Comparison of ENCODE assay signal across 1 fruit fly cellular context in genomic region chr3L:1488592-1489183, dm6.
TF ChIP-seq lines count a peak whose summit lies in the region.

No protein-coding gene starts in this region.

TF ChIP-seq in whole organism, embryonic, 481 proteins besides CTCF, POLR2A, EP300 and RAD21 (continued from another document and continues in another):
- TF ChIP-seq mld (GFP tag; IDR thresholded peaks at IDR 0.05; lab: Robert Waterston, UW; ENCODE audit: partially characterized antibody) (peak; percentile 77; the same call in 2 of the 3 replicates), Taf1 (GFP tag; IDR thresholded peaks at IDR 0.05; lab: Robert Waterston, UW) (no peak), E2f1 (GFP tag; IDR thresholded peaks at IDR 0.05; lab: Robert Waterston, UW) (no peak), CG6791 (GFP tag; IDR thresholded peaks at IDR 0.05; lab: Robert Waterston, UW; ENCODE audit: partially characterized antibody) (peak; percentile 84), crol (GFP tag; IDR thresholded peaks at IDR 0.05; lab: Robert Waterston, UW) (no peak), sug (tag; optimal IDR thresholded peaks at IDR 0.05; lab: Kevin White, UChicago) (peak; percentile 76), fru (optimal IDR thresholded peaks at IDR 0.05; lab: Kevin White, UChicago) (no peak), CG8089 (GFP tag; optimal IDR thresholded peaks at IDR 0.05; lab: Kevin White, UChicago) (no peak), tna (GFP tag; IDR thresholded peaks at IDR 0.05; lab: Robert Waterston, UW; ENCODE audit: partially characterized antibody) (peak; percentile 70), CG10209 (GFP tag; optimal IDR thresholded peaks at IDR 0.05; lab: Kevin White, UChicago) (no peak), fd102C (GFP tag; optimal IDR thresholded peaks at IDR 0.05; lab: Kevin White, UChicago) (no peak), CG13287 (GFP tag; IDR thresholded peaks at IDR 0.05; lab: Robert Waterston, UW; ENCODE audit: partially characterized antibody) (peak; percentile 69), da (GFP tag; optimal IDR thresholded peaks at IDR 0.05; lab: Kevin White, UChicago) (no peak), Atf-2 (GFP tag; optimal IDR thresholded peaks at IDR 0.05; lab: Kevin White, UChicago) (no peak), hbn (GFP tag; IDR thresholded peaks at IDR 0.05; lab: Robert Waterston, UW; ENCODE audit: partially characterized antibody) (peak; percentile 59), CG10565 (GFP tag; optimal IDR thresholded peaks at IDR 0.05; lab: Kevin White, UChicago) (no peak), ash1 (GFP tag; optimal IDR thresholded peaks at IDR 0.05; lab: Kevin White, UChicago) (no peak), corto (GFP tag; optimal IDR thresholded peaks at IDR 0.05; lab: Kevin White, UChicago) (no peak), CG18476 (GFP tag; optimal IDR thresholded peaks at IDR 0.05; lab: Kevin White, UChicago) (no peak), wek (GFP tag; optimal IDR thresholded peaks at IDR 0.05; lab: Kevin White, UChicago) (no peak), HLH3B (GFP tag; IDR thresholded peaks at IDR 0.05; lab: Robert Waterston, UW) (no peak), CG6175 (GFP tag; IDR thresholded peaks at IDR 0.05; lab: Robert Waterston, UW) (no peak), croc (GFP tag; conservative IDR thresholded peaks at IDR 0.05; lab: Robert Waterston, UW) (no peak), Scr (GFP tag; IDR thresholded peaks at IDR 0.05; lab: Robert Waterston, UW; ENCODE audit: partially characterized antibody) (peak; percentile 61), crp (GFP tag; optimal IDR thresholded peaks at IDR 0.05; lab: Kevin White, UChicago) (no peak), sr (GFP tag; IDR thresholded peaks at IDR 0.05; lab: Robert Waterston, UW) (no peak), sisA (GFP tag; IDR thresholded peaks at IDR 0.05; lab: Robert Waterston, UW) (no peak), CG34376 (GFP tag; optimal IDR thresholded peaks at IDR 0.05; lab: Kevin White, UChicago) (peak; percentile 34), CG4854 (GFP tag; optimal IDR thresholded peaks at IDR 0.05; lab: Kevin White, UChicago) (no peak), unpg (GFP tag; optimal IDR thresholded peaks at IDR 0.05; lab: Kevin White, UChicago) (peak; percentile 1), Atf6 (GFP tag; IDR thresholded peaks at IDR 0.05; lab: Robert Waterston, UW) (no peak), CG9727 (GFP tag; optimal IDR thresholded peaks at IDR 0.05; lab: Kevin White, UChicago) (no peak), CG17912 (GFP tag; optimal IDR thresholded peaks at IDR 0.05; lab: Kevin White, UChicago) (no peak), CG9215 (GFP tag; IDR thresholded peaks at IDR 0.05; lab: Robert Waterston, UW) (no peak), mirr (GFP tag; optimal IDR thresholded peaks at IDR 0.05; lab: Kevin White, UChicago) (no peak), CG3838 (GFP tag; optimal IDR thresholded peaks at IDR 0.05; lab: Kevin White, UChicago) (no peak), CG11456 (GFP tag; IDR thresholded peaks at IDR 0.05; lab: Robert Waterston, UW) (no peak), Max (GFP tag; optimal IDR thresholded peaks at IDR 0.05; lab: Kevin White, UChicago) (no peak), Jarid2 (GFP tag; optimal IDR thresholded peaks at IDR 0.05; lab: Kevin White, UChicago) (no peak), ac (GFP tag; optimal IDR thresholded peaks at IDR 0.05; lab: Kevin White, UChicago) (no peak), CG10462 (GFP tag; optimal IDR thresholded peaks at IDR 0.05; lab: Kevin White, UChicago) (no peak), CG6689 (GFP tag; IDR thresholded peaks at IDR 0.05; lab: Robert Waterston, UW) (no peak), her (GFP tag; optimal IDR thresholded peaks at IDR 0.05; lab: Kevin White, UChicago) (no peak), Hr3 (GFP tag; optimal IDR thresholded peaks at IDR 0.05; lab: Kevin White, UChicago) (no peak), CG17802 (tag; optimal IDR thresholded peaks at IDR 0.05; lab: Kevin White, UChicago) (no peak), pros (GFP tag; optimal IDR thresholded peaks at IDR 0.05; lab: Kevin White, UChicago) (peak; percentile 100), CG15269 (tag; optimal IDR thresholded peaks at IDR 0.05; lab: Kevin White, UChicago) (peak; percentile 12), nau (GFP tag; optimal IDR thresholded peaks at IDR 0.05; lab: Kevin White, UChicago) (no peak), dm (GFP tag; optimal IDR thresholded peaks at IDR 0.05; lab: Kevin White, UChicago) (no peak), CG13424 (tag; optimal IDR thresholded peaks at IDR 0.05; lab: Kevin White, UChicago) (no peak), Doc3 (GFP tag; IDR thresholded peaks at IDR 0.05; lab: Robert Waterston, UW; ENCODE audit: partially characterized antibody) (0 out of 3 replicates have a peak, but pooled peaks have one; percentile 43), az2 (GFP tag; optimal IDR thresholded peaks at IDR 0.05; lab: Kevin White, UChicago) (no peak), rib (GFP tag; IDR thresholded peaks at IDR 0.05; lab: Robert Waterston, UW) (no peak), Bgb (GFP tag; IDR thresholded peaks at IDR 0.05; lab: Robert Waterston, UW; ENCODE audit: partially characterized antibody) (peak; percentile 83), Awh (GFP tag; IDR thresholded peaks at IDR 0.05; lab: Robert Waterston, UW) (no peak), Mes4 (GFP tag; optimal IDR thresholded peaks at IDR 0.05; lab: Kevin White, UChicago) (no peak), CG13775 (GFP tag; optimal IDR thresholded peaks at IDR 0.05; lab: Kevin White, UChicago) (no peak), CG12659 (GFP tag; optimal IDR thresholded peaks at IDR 0.05; lab: Kevin White, UChicago) (no peak), cwo (GFP tag; optimal IDR thresholded peaks at IDR 0.05; lab: Kevin White, UChicago) (peak; percentile 2), abd-A (tag; optimal IDR thresholded peaks at IDR 0.05; lab: Kevin White, UChicago) (no peak), aop (GFP tag; IDR thresholded peaks at IDR 0.05; lab: Robert Waterston, UW) (no peak), CG7963 (GFP tag; IDR thresholded peaks at IDR 0.05; lab: Robert Waterston, UW; ENCODE audit: partially characterized antibody) (peak; percentile 51; the same call in 2 of the 3 replicates), CG14667 (GFP tag; IDR thresholded peaks at IDR 0.05; lab: Robert Waterston, UW) (no peak), Ssrp (tag; optimal IDR thresholded peaks at IDR 0.05; lab: Kevin White, UChicago) (no peak), CG14710 (tag; optimal IDR thresholded peaks at IDR 0.05; lab: Kevin White, UChicago) (no peak), so (GFP tag; IDR thresholded peaks at IDR 0.05; lab: Robert Waterston, UW) (peak; percentile 46; the same call in 2 of the 3 replicates), CG14050 (GFP tag; IDR thresholded peaks at IDR 0.05; lab: Robert Waterston, UW) (no peak), vnd (GFP tag; IDR thresholded peaks at IDR 0.05; lab: Robert Waterston, UW; ENCODE audit: partially characterized antibody) (peak; percentile 66), ind (GFP tag; optimal IDR thresholded peaks at IDR 0.05; lab: Kevin White, UChicago) (no peak), gem (tag; optimal IDR thresholded peaks at IDR 0.05; lab: Kevin White, UChicago) (no peak), CG9797 (GFP tag; optimal IDR thresholded peaks at IDR 0.05; lab: Kevin White, UChicago) (no peak), CG17186 (GFP tag; optimal IDR thresholded peaks at IDR 0.05; lab: Kevin White, UChicago) (no peak), CG17385 (GFP tag; optimal IDR thresholded peaks at IDR 0.05; lab: Kevin White, UChicago) (no peak), CG11696 (GFP tag; IDR thresholded peaks at IDR 0.05; lab: Robert Waterston, UW) (no peak), Ravus (GFP tag; IDR thresholded peaks at IDR 0.05; lab: Robert Waterston, UW) (no peak), Hr78 (GFP tag; optimal IDR thresholded peaks at IDR 0.05; lab: Kevin White, UChicago) (peak in 1 of 2 experiments; percentile 10), nom (GFP tag; optimal IDR thresholded peaks at IDR 0.05; lab: Kevin White, UChicago) (peak; percentile 17), Hmx (GFP tag; optimal IDR thresholded peaks at IDR 0.05; lab: Kevin White, UChicago) (no peak), gt (GFP tag; IDR thresholded peaks at IDR 0.05; lab: Robert Waterston, UW) (no peak), CG5245 (GFP tag; optimal IDR thresholded peaks at IDR 0.05; lab: Kevin White, UChicago) (no peak), CG13296 (GFP tag; optimal IDR thresholded peaks at IDR 0.05; lab: Kevin White, UChicago) (peak; percentile 29), exex (tag; optimal IDR thresholded peaks at IDR 0.05; lab: Kevin White, UChicago) (peak; percentile 52), CG2678 (tag; optimal IDR thresholded peaks at IDR 0.05; lab: Kevin White, UChicago) (no peak), CG10959 (GFP tag; IDR thresholded peaks at IDR 0.05; lab: Robert Waterston, UW) (no peak), CG4424 (GFP tag; optimal IDR thresholded peaks at IDR 0.05; lab: Kevin White, UChicago) (no peak), Med (GFP tag; lab: Kevin White, UChicago) (peak; percentile 66), dmrt99B (tag; optimal IDR thresholded peaks at IDR 0.05; lab: Kevin White, UChicago) (no peak), Stat92E (GFP tag; optimal IDR thresholded peaks at IDR 0.05; lab: Kevin White, UChicago) (peak in 1 of 3 experiments; percentile 37), caup (GFP tag; optimal IDR thresholded peaks at IDR 0.05; lab: Kevin White, UChicago; ENCODE audit: severe bottlenecking) (no peak), CG33557 (GFP tag; optimal IDR thresholded peaks at IDR 0.05; lab: Kevin White, UChicago) (no peak), CG11560 (tag; IDR thresholded peaks at IDR 0.05; lab: Robert Waterston, UW) (no peak), dysf (GFP tag; IDR thresholded peaks at IDR 0.05; lab: Robert Waterston, UW) (no peak), CG33213 (GFP tag; optimal IDR thresholded peaks at IDR 0.05; lab: Kevin White, UChicago) (no peak), CG13624 (GFP tag; optimal IDR thresholded peaks at IDR 0.05; lab: Kevin White, UChicago) (no peak), CG14441 (GFP tag; IDR thresholded peaks at IDR 0.05; lab: Robert Waterston, UW) (no peak), CG12219 (GFP tag; optimal IDR thresholded peaks at IDR 0.05; lab: Kevin White, UChicago) (no peak), CG34224 (GFP tag; IDR thresholded peaks at IDR 0.05; lab: Robert Waterston, UW; ENCODE audit: partially characterized antibody) (peak; percentile 33; the same call in 1 of the 3 replicates), Xbp1 (GFP tag; optimal IDR thresholded peaks at IDR 0.05; lab: Kevin White, UChicago) (no peak), CG2875 (GFP tag; optimal IDR thresholded peaks at IDR 0.05; lab: Kevin White, UChicago) (no peak), Hr39 (optimal IDR thresholded peaks at IDR 0.05; lab: Kevin White, UChicago) (no peak), H2.0 (GFP tag; IDR thresholded peaks at IDR 0.05; lab: Robert Waterston, UW) (no peak), CG3163 (GFP tag; optimal IDR thresholded peaks at IDR 0.05; lab: Kevin White, UChicago) (peak; percentile 1), CG12155 (GFP tag; optimal IDR thresholded peaks at IDR 0.05; lab: Kevin White, UChicago) (no peak), slbo (GFP tag; IDR thresholded peaks at IDR 0.05; lab: Robert Waterston, UW) (no peak), CG10321 (GFP tag; IDR thresholded peaks at IDR 0.05; lab: Robert Waterston, UW) (no peak), Meics (GFP tag; optimal IDR thresholded peaks at IDR 0.05; lab: Kevin White, UChicago) (no peak), al (GFP tag; IDR thresholded peaks at IDR 0.05; lab: Robert Waterston, UW) (no peak), CG6683 (GFP tag; optimal IDR thresholded peaks at IDR 0.05; lab: Kevin White, UChicago) (no peak), CG18011 (GFP tag; optimal IDR thresholded peaks at IDR 0.05; lab: Kevin White, UChicago) (no peak), CG17568 (GFP tag; optimal IDR thresholded peaks at IDR 0.05; lab: Kevin White, UChicago) (no peak), gsb (GFP tag; IDR thresholded peaks at IDR 0.05; lab: Robert Waterston, UW) (no peak), knrl (GFP tag; IDR thresholded peaks at IDR 0.05; lab: Robert Waterston, UW; ENCODE audit: partially characterized antibody) (peak; percentile 67), CG6765 (GFP tag; optimal IDR thresholded peaks at IDR 0.05; lab: Kevin White, UChicago) (no peak), chn (GFP tag; optimal IDR thresholded peaks at IDR 0.05; lab: Kevin White, UChicago) (no peak), Lhr (GFP tag; optimal IDR thresholded peaks at IDR 0.05; lab: Kevin White, UChicago) (no peak), CG15696 (tag; optimal IDR thresholded peaks at IDR 0.05; lab: Kevin White, UChicago) (no peak), Bdp1 (GFP tag; optimal IDR thresholded peaks at IDR 0.05; lab: Kevin White, UChicago) (peak; percentile 99), CG1602 (GFP tag; optimal IDR thresholded peaks at IDR 0.05; lab: Kevin White, UChicago) (no peak), NK7.1 (GFP tag; optimal IDR thresholded peaks at IDR 0.05; lab: Kevin White, UChicago) (no peak), CG14014 (GFP tag; IDR thresholded peaks at IDR 0.05; lab: Robert Waterston, UW) (peak; percentile 22; the same call in 1 of the 2 replicates), br (optimal IDR thresholded peaks at IDR 0.05; lab: Kevin White, UChicago) (no peak), danr (GFP tag; IDR thresholded peaks at IDR 0.05; lab: Robert Waterston, UW) (no peak), Nf-YB (GFP tag; optimal IDR thresholded peaks at IDR 0.05; lab: Kevin White, UChicago) (no peak), CG7987 (GFP tag; optimal IDR thresholded peaks at IDR 0.05; lab: Kevin White, UChicago) (no peak), Six4 (GFP tag; optimal IDR thresholded peaks at IDR 0.05; lab: Kevin White, UChicago) (no peak), maf-S (GFP tag; optimal IDR thresholded peaks at IDR 0.05; lab: Kevin White, UChicago) (no peak), Sry-δ (GFP tag; optimal IDR thresholded peaks at IDR 0.05; lab: Kevin White, UChicago) (no peak), ara (GFP tag; IDR thresholded peaks at IDR 0.05; lab: Robert Waterston, UW) (no peak), MBD-R2 (GFP tag; IDR thresholded peaks at IDR 0.05; lab: Robert Waterston, UW) (no peak), CG15011 (GFP tag; optimal IDR thresholded peaks at IDR 0.05; lab: Kevin White, UChicago) (no peak), Fer3 (tag; optimal IDR thresholded peaks at IDR 0.05; lab: Kevin White, UChicago) (no peak), CG10543 (GFP tag; optimal IDR thresholded peaks at IDR 0.05; lab: Kevin White, UChicago) (no peak), HmgZ (tag; optimal IDR thresholded peaks at IDR 0.05; lab: Kevin White, UChicago) (no peak), CG32767 (GFP tag; IDR thresholded peaks at IDR 0.05; lab: Robert Waterston, UW) (no peak), nmo (GFP tag; optimal IDR thresholded peaks at IDR 0.05; lab: Kevin White, UChicago) (no peak), slp2 (GFP tag; optimal IDR thresholded peaks at IDR 0.05; lab: Kevin White, UChicago) (no peak), chinmo (GFP tag; IDR thresholded peaks at IDR 0.05; lab: Robert Waterston, UW; ENCODE audit: partially characterized antibody) (peak; percentile 98)
